Fruit fly (Drosophila melanogaster): ENCODE measurements around the gene CG45075.

The CG45075 gene

dm6 chr2L:6090365-6090764, 847 bp upstream of the CG45075 start (continued):
- TF ChIP-seq pan (optimal IDR thresholded peaks at IDR 0.05), result no peak
- peak in 1 of 2 experiments; percentile 20 for TF ChIP-seq pan (GFP tag; optimal IDR thresholded peaks at IDR 0.05 in 1 of 2, IDR thresholded peaks at IDR 0.05 in 1 of 2)
- TF ChIP-seq gem (tag; optimal IDR thresholded peaks at IDR 0.05), result no peak
- TF ChIP-seq Sry-β (GFP tag; optimal IDR thresholded peaks at IDR 0.05), result no peak
- no peak for TF ChIP-seq wek (GFP tag; optimal IDR thresholded peaks at IDR 0.05)
- no peak for TF ChIP-seq HHEX (GFP tag; optimal IDR thresholded peaks at IDR 0.05)
- TF ChIP-seq cwo (GFP tag; optimal IDR thresholded peaks at IDR 0.05), result peak; percentile 68
- TF ChIP-seq CG14014 (GFP tag; IDR thresholded peaks at IDR 0.05), result no peak
- TF ChIP-seq Deaf1 (tag; optimal IDR thresholded peaks at IDR 0.05), result peak; percentile 84
- TF ChIP-seq mirr (GFP tag; optimal IDR thresholded peaks at IDR 0.05), result peak; percentile 64
- TF ChIP-seq MTF-1 (GFP tag; optimal IDR thresholded peaks at IDR 0.05; ENCODE audit: borderline replicate concordance), result no peak
- no peak for TF ChIP-seq Bteb2 (GFP tag; optimal IDR thresholded peaks at IDR 0.05)
- TF ChIP-seq Opbp (GFP tag; IDR thresholded peaks at IDR 0.05; ENCODE audit: partially characterized antibody), result no peak
- TF ChIP-seq phol (tag; optimal IDR thresholded peaks at IDR 0.05), result no peak
- peak; percentile 75 for TF ChIP-seq abd-A (tag; optimal IDR thresholded peaks at IDR 0.05)
- TF ChIP-seq CG8290 (GFP tag; optimal IDR thresholded peaks at IDR 0.05), result no peak
- TF ChIP-seq CG8290 (tag; optimal IDR thresholded peaks at IDR 0.05), result peak in 1 of 2 experiments; percentile 30
- TF ChIP-seq CG7839 (tag; optimal IDR thresholded peaks at IDR 0.05), result no peak
- TF ChIP-seq HLHmδ (GFP tag; optimal IDR thresholded peaks at IDR 0.05), result no peak
- no peak for TF ChIP-seq cato (GFP tag; optimal IDR thresholded peaks at IDR 0.05; ENCODE audit: borderline replicate concordance)
- no peak for TF ChIP-seq CG6683 (GFP tag; optimal IDR thresholded peaks at IDR 0.05)
- no peak for TF ChIP-seq CG12219 (GFP tag; optimal IDR thresholded peaks at IDR 0.05)
- TF ChIP-seq vfl (GFP tag; optimal IDR thresholded peaks at IDR 0.05), result no peak
- TF ChIP-seq CG15696 (tag; optimal IDR thresholded peaks at IDR 0.05), result no peak
- TF ChIP-seq CG9727 (GFP tag; optimal IDR thresholded peaks at IDR 0.05), result no peak
- no peak for TF ChIP-seq ewg (GFP tag; optimal IDR thresholded peaks at IDR 0.05)
- TF ChIP-seq shn (GFP tag; optimal IDR thresholded peaks at IDR 0.05), result no peak
- no peak for TF ChIP-seq tgo (GFP tag; IDR thresholded peaks at IDR 0.05)
- TF ChIP-seq Trl (optimal IDR thresholded peaks at IDR 0.05), result peak in 1 of 2 experiments; percentile 7
- no peak for TF ChIP-seq Trl (GFP tag; optimal IDR thresholded peaks at IDR 0.05)
- no peak for TF ChIP-seq CG10209 (GFP tag; optimal IDR thresholded peaks at IDR 0.05)
- TF ChIP-seq CG15269 (tag; optimal IDR thresholded peaks at IDR 0.05), result no peak
- peak; percentile 28 for TF ChIP-seq CG13894 (tag; optimal IDR thresholded peaks at IDR 0.05)
- TF ChIP-seq CG13424 (tag; optimal IDR thresholded peaks at IDR 0.05), result no peak
- TF ChIP-seq CG10267 (tag; optimal IDR thresholded peaks at IDR 0.05), result no peak
- no peak for TF ChIP-seq TFAM (GFP tag; optimal IDR thresholded peaks at IDR 0.05)
- peak; percentile 86; the same call in 2 of the 4 replicates for TF ChIP-seq chinmo (GFP tag; IDR thresholded peaks at IDR 0.05; ENCODE audit: partially characterized antibody)
- no peak for TF ChIP-seq Hmx (GFP tag; optimal IDR thresholded peaks at IDR 0.05)
- no peak for TF ChIP-seq CG6175 (GFP tag; IDR thresholded peaks at IDR 0.05)
- TF ChIP-seq lola (GFP tag; optimal IDR thresholded peaks at IDR 0.05), result no peak
- TF ChIP-seq E2f2 (GFP tag; IDR thresholded peaks at IDR 0.05), result no peak
- no peak for TF ChIP-seq Dip3 (GFP tag; optimal IDR thresholded peaks at IDR 0.05)
- TF ChIP-seq CG12769 (tag; optimal IDR thresholded peaks at IDR 0.05), result peak; percentile 92
- no peak for TF ChIP-seq CG11695 (GFP tag; IDR thresholded peaks at IDR 0.05)
- no peak for TF ChIP-seq CG5245 (GFP tag; optimal IDR thresholded peaks at IDR 0.05)
- TF ChIP-seq CTCF (GFP tag; optimal IDR thresholded peaks at IDR 0.05), result no peak
- TF ChIP-seq Rfx (GFP tag; IDR thresholded peaks at IDR 0.05), result no peak
- TF ChIP-seq Doc3 (GFP tag; IDR thresholded peaks at IDR 0.05; ENCODE audit: partially characterized antibody), result no peak
- TF ChIP-seq CG30403 (GFP tag; optimal IDR thresholded peaks at IDR 0.05), result no peak
- no peak for TF ChIP-seq CG17186 (GFP tag; optimal IDR thresholded peaks at IDR 0.05)
- TF ChIP-seq ttk (GFP tag; IDR thresholded peaks at IDR 0.05), result no peak
- TF ChIP-seq Camta (GFP tag; optimal IDR thresholded peaks at IDR 0.05), result no peak

All from whole organism, embryonic.